Worm (Caenorhabditis elegans) whole organism, L3 larva: Measurements from ENCODE around the gene F35D11.3.

Experiments
- ama-1 ChIP-seq: fragments of 150-350 bp; optimal IDR thresholded peaks from 2 replicates; lab custom pipeline; 2018
- daf-12 ChIP-seq: fragments of 150-350 bp; optimal IDR thresholded peaks from 2 replicates; lab custom pipeline; 2014; ENCODE audit warnings: missing biosample characterization, missing genetic modification reagents, missing genetic modification characterization
- lin-39 ChIP-seq: fragments of 150-350 bp; optimal IDR thresholded peaks from 2 replicates; lab custom pipeline; 2018; ENCODE audit warnings: missing biosample characterization, missing genetic modification reagents, missing genetic modification characterization
- nhr-25 ChIP-seq: sonication (generic microtip); optimal IDR thresholded peaks from 2 replicates; lab custom pipeline; 2017; ENCODE audit warnings: missing biosample characterization, missing genetic modification characterization
- snpc-4 ChIP-seq: fragments of 150-350 bp; optimal IDR thresholded peaks from 2 replicates; lab custom pipeline; 2014; ENCODE audit warnings: missing biosample characterization, missing genetic modification characterization
- ztf-11 ChIP-seq: fragments of 150-350 bp; optimal IDR thresholded peaks from 2 replicates; lab custom pipeline; 2014; ENCODE audit warnings: missing biosample characterization, missing genetic modification characterization

- no peak for TF ChIP-seq ama-1 (lab: Kevin White, UChicago)
- no peak for TF ChIP-seq ztf-11
- no peak for TF ChIP-seq snpc-4 (tag; lab: Kevin White, UChicago)
- TF ChIP-seq nhr-25 (tag; lab: Kevin White, UChicago) = no peak
- no peak for TF ChIP-seq daf-12 (tag; lab: Kevin White, UChicago)
- no peak for TF ChIP-seq lin-39 (tag; lab: Kevin White, UChicago)
Observed at ce11 chrII:4597441-4597840, 10.7 kb upstream of the F35D11.3 start.
